Fruit fly (Drosophila melanogaster) whole organism: ENCODE results near the gene alpha-Est10.

Experiments
- CG8478 ChIP-seq: fragments of >200 bp; optimal IDR thresholded peaks from 2 replicates; lab custom pipeline; 2018; ENCODE audit warnings: inconsistent platforms
- Dll ChIP-seq: fragments of >200 bp; optimal IDR thresholded peaks from 2 replicates; lab custom pipeline; 2017
- psq ChIP-seq: fragments of >200 bp; optimal IDR thresholded peaks from 2 replicates; lab custom pipeline; 2017
- usp ChIP-seq: fragments of >200 bp; optimal IDR thresholded peaks from 2 replicates; lab custom pipeline; 2017; ENCODE audit warnings: missing biosample characterization, missing genetic modification characterization, mixed read lengths

dm6 chr3R:7493171-7493570 lies 474 bp downstream of the alpha-Est10 start, which contains the start of gene CG42656:
- TF ChIP-seq CG8478 (lab: Kevin White, UChicago) (no peak), usp (GFP tag; lab: Kevin White, UChicago) (no peak), psq (lab: Kevin White, UChicago) (no peak), Dll (lab: Kevin White, UChicago) (no peak)
